Fruit fly (Drosophila melanogaster): Measurements from ENCODE around the gene Antdh.

dm6 chrX:11143820-11144219 is 25.0 kb downstream of the Antdh start, which contains the start of gene CG15201:
- TF ChIP-seq Pif1B (GFP tag; optimal IDR thresholded peaks at IDR 0.05) (no peak), EcR (GFP tag; optimal IDR thresholded peaks at IDR 0.05) (no peak), Pif1A (GFP tag; optimal IDR thresholded peaks at IDR 0.05) (no peak), CG4496 (GFP tag; IDR thresholded peaks at IDR 0.05) (no peak), CG34367 (tag; optimal IDR thresholded peaks at IDR 0.05) (no peak)

Data from whole organism, pupa.